Worm (Caenorhabditis elegans) whole organism, young adult: Measurements from ENCODE around the gene C25D7.9.
A peak's percentile ranks its signal among the peaks of the same experiment; 100 is the strongest.

Experiments used
- D2030.7 ChIP-seq: fragments of 200-800 bp; sonication (Bioruptor generic); IDR thresholded peaks from 2 replicates; pipeline ENCODE4 v1.3.6; 2022; ENCODE audit warnings: missing genetic modification reagents, missing genetic modification characterization, missing compliant biosample characterization
- F33H1.4 ChIP-seq: fragments of 200-800 bp; sonication (Bioruptor generic); IDR thresholded peaks from 2 replicates; pipeline ENCODE4 v1.3.6; 2022; ENCODE audit warnings: missing genetic modification reagents, missing genetic modification characterization, missing compliant biosample characterization
- F55B11.4 ChIP-seq: sonication (generic microtip); optimal IDR thresholded peaks from 2 replicates; lab custom pipeline; 2016; ENCODE audit warnings: missing compliant biosample characterization, missing genetic modification characterization, borderline replicate concordance; ENCODE audit not compliant: insufficient read depth
- T26A5.8 ChIP-seq: sonication (generic microtip); optimal IDR thresholded peaks from 2 replicates; lab custom pipeline; 2016; ENCODE audit warnings: missing genetic modification characterization, missing compliant biosample characterization
- Y95B8A.8 ChIP-seq: fragments of 200-800 bp; sonication (Bioruptor generic); IDR thresholded peaks from 2 replicates; pipeline ENCODE4 v1.3.6; 2022; ENCODE audit warnings: missing genetic modification reagents, missing genetic modification characterization, missing compliant biosample characterization
- ZK185.1 ChIP-seq: sonication (generic microtip); optimal IDR thresholded peaks from 2 replicates; lab custom pipeline; 2016; ENCODE audit warnings: mild to moderate bottlenecking, missing genetic modification characterization, missing compliant biosample characterization; ENCODE audit not compliant: poor library complexity, severe bottlenecking
- ama-1 ChIP-seq, 3 experiments: fragments of 150-350 bp in 1 of 3; sonication (generic microtip) in 2 of 3; optimal IDR thresholded peaks; 2 replicates each; lab custom pipeline; 2014 to 2018; ENCODE audit warnings: missing biosample characterization in 2 of 3, missing genetic modification characterization in 2 of 3, missing genetic modification reagents in 2 of 3
- atf-7 ChIP-seq: sonication (generic microtip); optimal IDR thresholded peaks from 2 replicates; lab custom pipeline; 2017; ENCODE audit warnings: mild to moderate bottlenecking, missing genetic modification characterization, missing compliant biosample characterization
- athp-1 ChIP-seq: sonication (generic microtip); optimal IDR thresholded peaks from 2 replicates; lab custom pipeline; 2017; ENCODE audit warnings: mild to moderate bottlenecking, missing genetic modification characterization, missing compliant biosample characterization
- attf-6 ChIP-seq: fragments of 200-800 bp; sonication (Bioruptor generic); IDR thresholded peaks from 2 replicates; pipeline ENCODE4 v1.3.6; 2022; ENCODE audit warnings: missing genetic modification reagents, missing genetic modification characterization, missing compliant biosample characterization
- cebp-2 ChIP-seq: fragments of 200-800 bp; sonication (Bioruptor generic); IDR thresholded peaks from 2 replicates; pipeline ENCODE4 v1.3.6; 2022; ENCODE audit warnings: missing genetic modification characterization, missing compliant biosample characterization
- ceh-100 ChIP-seq: fragments of 200-800 bp; sonication (Bioruptor generic); IDR thresholded peaks from 2 replicates; pipeline ENCODE4 v1.3.6; 2022; ENCODE audit warnings: missing genetic modification reagents, missing genetic modification characterization, missing compliant biosample characterization
- ceh-58 ChIP-seq: fragments of 200-800 bp; sonication (Bioruptor generic); IDR thresholded peaks from 2 replicates; pipeline ENCODE4 v1.3.6; 2022; ENCODE audit warnings: missing genetic modification characterization, missing compliant biosample characterization
- ceh-91 ChIP-seq: fragments of 200-800 bp; sonication (Bioruptor generic); IDR thresholded peaks from 2 replicates; pipeline ENCODE4 v1.3.6; 2022; ENCODE audit warnings: missing genetic modification reagents, missing genetic modification characterization, missing compliant biosample characterization
- chd-7 ChIP-seq: sonication (generic microtip); optimal IDR thresholded peaks from 2 replicates; lab custom pipeline; 2016; ENCODE audit warnings: mild to moderate bottlenecking, missing genetic modification characterization, moderate library complexity, missing compliant biosample characterization
- dpff-1 ChIP-seq: sonication (generic microtip); optimal IDR thresholded peaks from 2 replicates; lab custom pipeline; 2017; ENCODE audit warnings: mild to moderate bottlenecking, missing genetic modification characterization, missing compliant biosample characterization
- dpl-1 ChIP-seq: fragments of 150-350 bp; optimal IDR thresholded peaks from 2 replicates; lab custom pipeline; 2014; ENCODE audit warnings: missing biosample characterization, missing genetic modification reagents, missing genetic modification characterization
- egl-18 ChIP-seq: fragments of 200-800 bp; sonication (Bioruptor generic); IDR thresholded peaks from 2 replicates; pipeline ENCODE4 v1.3.6; 2022; ENCODE audit warnings: missing genetic modification reagents, missing genetic modification characterization, missing compliant biosample characterization
- egrh-3 ChIP-seq: fragments of 200-800 bp; sonication (Bioruptor generic); IDR thresholded peaks from 2 replicates; pipeline ENCODE4 v1.3.6; 2022; ENCODE audit warnings: missing genetic modification reagents, missing genetic modification characterization, missing compliant biosample characterization
- hmg-20 ChIP-seq: fragments of 200-800 bp; sonication (Bioruptor generic); IDR thresholded peaks from 2 replicates; pipeline ENCODE4 v1.3.6; 2022; ENCODE audit warnings: missing genetic modification reagents, missing genetic modification characterization, missing compliant biosample characterization
- lin-35 ChIP-seq, 3 experiments: fragments of 150-350 bp in 2 of 3; sonication (generic microtip) in 1 of 3; optimal IDR thresholded peaks; 2 replicates each; lab custom pipeline; 2014 to 2018; ENCODE audit warnings: missing biosample characterization in 3 of 3, missing genetic modification characterization in 3 of 3, missing genetic modification reagents in 3 of 3
- lsl-1 ChIP-seq: fragments of 200-800 bp; sonication (Bioruptor generic); optimal IDR thresholded peaks from 2 replicates; lab custom pipeline; 2018; ENCODE audit warnings: mild to moderate bottlenecking, missing genetic modification characterization, moderate library complexity, missing compliant biosample characterization
- madf-3 ChIP-seq: fragments of 200-800 bp; sonication (Bioruptor generic); IDR thresholded peaks from 2 replicates; pipeline ENCODE4 v1.3.6; 2022; ENCODE audit warnings: missing genetic modification reagents, missing genetic modification characterization, missing compliant biosample characterization
- madf-6 ChIP-seq: fragments of 200-800 bp; sonication (Bioruptor generic); IDR thresholded peaks from 2 replicates; pipeline ENCODE4 v1.3.6; 2022; ENCODE audit warnings: missing genetic modification reagents, missing genetic modification characterization, missing compliant biosample characterization
- madf-8 ChIP-seq: fragments of 200-800 bp; sonication (Bioruptor generic); conservative IDR thresholded peaks from 2 replicates; pipeline ENCODE4 v1.3.6; 2022; ENCODE audit warnings: missing genetic modification reagents, missing genetic modification characterization, missing compliant biosample characterization
- nfya-1 ChIP-seq: sonication (generic microtip); optimal IDR thresholded peaks from 2 replicates; lab custom pipeline; 2017; ENCODE audit warnings: antibody characterized with exemption, missing compliant biosample characterization, missing genetic modification characterization, borderline replicate concordance; ENCODE audit not compliant: insufficient read depth
- nhr-90 ChIP-seq: sonication (generic microtip); optimal IDR thresholded peaks from 2 replicates; lab custom pipeline; 2016; ENCODE audit warnings: missing genotype, mild to moderate bottlenecking, missing genetic modification characterization, missing compliant biosample characterization
- pbrm-1 ChIP-seq: fragments of 200-800 bp; sonication (Bioruptor generic); IDR thresholded peaks from 2 replicates; pipeline ENCODE4 v1.3.6; 2022; ENCODE audit warnings: missing genetic modification reagents, missing genetic modification characterization, missing compliant biosample characterization
- rcor-1 ChIP-seq: fragments of 200-800 bp; sonication (Bioruptor generic); IDR thresholded peaks from 2 replicates; pipeline ENCODE4 v1.3.6; 2022; ENCODE audit warnings: missing genetic modification reagents, missing genetic modification characterization, missing compliant biosample characterization
- repo-1 ChIP-seq: sonication (generic microtip); optimal IDR thresholded peaks from 2 replicates; lab custom pipeline; 2017; ENCODE audit warnings: mild to moderate bottlenecking, missing genetic modification characterization, missing compliant biosample characterization
- rpc-1 ChIP-seq, 2 experiments: fragments of 150-350 bp in 1 of 2; sonication (generic microtip) in 1 of 2; optimal IDR thresholded peaks; 2 replicates each; lab custom pipeline; 2014 to 2018; ENCODE audit warnings: missing biosample characterization in 1 of 2, missing genetic modification characterization in 1 of 2, missing genetic modification reagents in 1 of 2, missing genotype in 1 of 2
- snpc-1.3 ChIP-seq: sonication (generic microtip); optimal IDR thresholded peaks from 2 replicates; lab custom pipeline; 2017; ENCODE audit warnings: missing genetic modification characterization, mild to moderate bottlenecking, missing compliant biosample characterization, antibody characterized with exemption, moderate library complexity, missing genotype, missing genetic modification reagents; ENCODE audit not compliant: insufficient read depth
- unc-130 ChIP-seq: sonication (generic microtip); optimal IDR thresholded peaks from 2 replicates; lab custom pipeline; 2016; ENCODE audit warnings: missing genetic modification reagents, missing genetic modification characterization, missing compliant biosample characterization
- xnd-1 ChIP-seq: sonication (generic microtip); optimal IDR thresholded peaks from 2 replicates; lab custom pipeline; 2016; ENCODE audit warnings: missing genotype, missing genetic modification reagents, missing genetic modification characterization, missing compliant biosample characterization
- zfh-2 ChIP-seq: fragments of 200-800 bp; sonication (Bioruptor generic); conservative IDR thresholded peaks from 2 replicates; pipeline ENCODE4 v1.3.6; 2022; ENCODE audit warnings: missing genetic modification reagents, missing genetic modification characterization, missing compliant biosample characterization
- ztf-22 ChIP-seq: fragments of 200-800 bp; sonication (Bioruptor generic); optimal IDR thresholded peaks from 2 replicates; lab custom pipeline; 2018; ENCODE audit warnings: mild to moderate bottlenecking, missing genetic modification characterization, moderate library complexity, missing compliant biosample characterization
- ztf-3 ChIP-seq: fragments of 200-800 bp; sonication (Bioruptor generic); optimal IDR thresholded peaks from 2 replicates; lab custom pipeline; 2018; ENCODE audit warnings: mild to moderate bottlenecking, missing genetic modification characterization, missing compliant biosample characterization
- ztf-6 ChIP-seq: fragments of 200-800 bp; sonication (Bioruptor generic); IDR thresholded peaks from 2 replicates; pipeline ENCODE4 v1.3.6; 2022; ENCODE audit warnings: missing genetic modification reagents, missing genetic modification characterization, missing compliant biosample characterization

Gene C25D7.9

ce11 chrV:15063987-15064386 lies 948 bp upstream of the C25D7.9 start, which contains the start of gene rap-2 (continued):
- no peak for TF ChIP-seq atf-7
- TF ChIP-seq rpc-1 (optimal IDR thresholded peaks at IDR 0.05; lab: Kevin White, UChicago): no peak
- TF ChIP-seq rpc-1 (tag; optimal IDR thresholded peaks at IDR 0.05; lab: Kevin White, UChicago): no peak

ce11 chrV:15065837-15066348 lies 958 bp downstream of the C25D7.9 start, which contains the start of gene otub-1:
Gene otub-1 (plus strand): TSS chrV:15066298.
- TF ChIP-seq dpl-1 (no peak), F33H1.4 (GFP tag; lab: Robert Waterston, UW) (peak; percentile 76), madf-8 (GFP tag; lab: Robert Waterston, UW) (peak; percentile 25; the same call in 1 of the 2 replicates), xnd-1 (peak; percentile 72), ztf-22 (no peak), ceh-91 (no peak), rcor-1 (GFP tag; lab: Robert Waterston, UW) (no peak), egrh-3 (GFP tag; lab: Robert Waterston, UW) (no peak), ZK185.1 (tag; lab: Kevin White, UChicago) (no peak), attf-6 (GFP tag; lab: Robert Waterston, UW) (no peak), egl-18 (GFP tag; lab: Robert Waterston, UW) (no peak), Y95B8A.8 (no peak), D2030.7 (GFP tag; lab: Robert Waterston, UW) (peak; percentile 42; the same call in 1 of the 2 replicates), lsl-1 (GFP tag; lab: Kevin White, UChicago) (peak; percentile 97), unc-130 (GFP tag; lab: Kevin White, UChicago) (peak; percentile 47), ama-1 (optimal IDR thresholded peaks at IDR 0.05; lab: Kevin White, UChicago) (no peak), ama-1 (GFP tag; optimal IDR thresholded peaks at IDR 0.05; lab: Kevin White, UChicago) (no peak)
- TF ChIP-seq, all 124 proteins: peak for 6

ce11 chrV:15067165-15067564 lies 2.2 kb downstream of the C25D7.9 start, which contains the start of gene C25D7.10:
Gene C25D7.10 (plus strand): TSS chrV:15067465.
- TF ChIP-seq F33H1.4 (GFP tag; lab: Robert Waterston, UW) (no peak), cebp-2 (GFP tag; lab: Robert Waterston, UW) (0 out of 2 replicates have a peak, but pooled peaks have one; percentile 65), pbrm-1 (no peak), madf-6 (GFP tag; lab: Robert Waterston, UW) (0 out of 2 replicates have a peak, but pooled peaks have one; percentile 23)

- no peak for TF ChIP-seq chd-7 (tag; lab: Kevin White, UChicago)
- TF ChIP-seq zfh-2: no peak
- TF ChIP-seq hmg-20: no peak
- TF ChIP-seq athp-1 (tag; lab: Kevin White, UChicago): no peak
- TF ChIP-seq nfya-1 (tag; lab: Kevin White, UChicago): no peak
- TF ChIP-seq nhr-90 (tag; lab: Kevin White, UChicago): no peak
- TF ChIP-seq F55B11.4 (tag; lab: Kevin White, UChicago): no peak
- no peak for TF ChIP-seq repo-1
- TF ChIP-seq unc-130 (GFP tag; lab: Kevin White, UChicago): no peak
- no peak for TF ChIP-seq dpff-1
- no peak for TF ChIP-seq ztf-6 (GFP tag; lab: Robert Waterston, UW)
- no peak for TF ChIP-seq madf-3
- TF ChIP-seq lin-35 (GFP tag; optimal IDR thresholded peaks at IDR 0.05; lab: Kevin White, UChicago): no peak
- no peak for TF ChIP-seq ceh-100 (GFP tag; lab: Robert Waterston, UW)
- no peak for TF ChIP-seq snpc-1.3 (tag; lab: Kevin White, UChicago)
- no peak for TF ChIP-seq T26A5.8
- TF ChIP-seq madf-6 (GFP tag; lab: Robert Waterston, UW): no peak
- no peak for TF ChIP-seq ztf-3 (GFP tag; lab: Kevin White, UChicago)
- TF ChIP-seq ceh-58 (GFP tag; lab: Robert Waterston, UW): no peak
Observed at ce11 chrV:15068378-15068777, 3.4 kb downstream of the C25D7.9 start, which contains the start of gene dnj-3. Gene dnj-3 (plus strand): TSS chrV:15068678.
